Worm (Caenorhabditis elegans): Measurements from ENCODE around the gene air-1.
A peak's percentile ranks its signal among the peaks of the same experiment; 100 is the strongest.

- no peak for TF ChIP-seq ceh-16 (tag; optimal IDR thresholded peaks at IDR 0.05)
- no peak for TF ChIP-seq ztf-11 (tag; optimal IDR thresholded peaks at IDR 0.05)
- no peak for TF ChIP-seq mdl-1 (tag; optimal IDR thresholded peaks at IDR 0.05)
- TF ChIP-seq lin-39 (tag; optimal IDR thresholded peaks at IDR 0.05), result no peak
- no peak for TF ChIP-seq nhr-12 (tag; optimal IDR thresholded peaks at IDR 0.05)
- TF ChIP-seq fos-1 (tag; optimal IDR thresholded peaks at IDR 0.05), result no peak
- no peak for TF ChIP-seq skn-1 (tag; optimal IDR thresholded peaks at IDR 0.05)
- TF ChIP-seq elt-1 (tag; optimal IDR thresholded peaks at IDR 0.05), result no peak
- peak; percentile 6 for TF ChIP-seq gmeb-1 (tag; optimal IDR thresholded peaks at IDR 0.05)
- TF ChIP-seq zag-1 (tag; optimal IDR thresholded peaks at IDR 0.05), result no peak
- TF ChIP-seq nhr-237 (tag; optimal IDR thresholded peaks at IDR 0.05), result no peak
- TF ChIP-seq nhr-21 (tag; optimal IDR thresholded peaks at IDR 0.05), result peak; percentile 29
- TF ChIP-seq nhr-11 (tag; optimal IDR thresholded peaks at IDR 0.05), result no peak
- TF ChIP-seq nhr-77 (tag; optimal IDR thresholded peaks at IDR 0.05), result no peak
Observed at ce11 chrV:8235331-8235730, 14.0 kb downstream of the air-1 start.
